Fruit fly (Drosophila melanogaster) Kc167 (cell line): ENCODE measurements around the gene CG43082.

Source experiments
- Myc ChIP-seq: fragments of >200 bp; optimal IDR thresholded peaks from 2 replicates; lab custom pipeline; 2017; ENCODE audit warnings: missing external identifiers
- Sin3A ChIP-seq: fragments of >200 bp; optimal IDR thresholded peaks from 2 replicates; lab custom pipeline; 2018; ENCODE audit warnings: missing external identifiers
- psq ChIP-seq: fragments of >200 bp; optimal IDR thresholded peaks from 2 replicates; lab custom pipeline; 2017; ENCODE audit warnings: missing external identifiers

DNA sequence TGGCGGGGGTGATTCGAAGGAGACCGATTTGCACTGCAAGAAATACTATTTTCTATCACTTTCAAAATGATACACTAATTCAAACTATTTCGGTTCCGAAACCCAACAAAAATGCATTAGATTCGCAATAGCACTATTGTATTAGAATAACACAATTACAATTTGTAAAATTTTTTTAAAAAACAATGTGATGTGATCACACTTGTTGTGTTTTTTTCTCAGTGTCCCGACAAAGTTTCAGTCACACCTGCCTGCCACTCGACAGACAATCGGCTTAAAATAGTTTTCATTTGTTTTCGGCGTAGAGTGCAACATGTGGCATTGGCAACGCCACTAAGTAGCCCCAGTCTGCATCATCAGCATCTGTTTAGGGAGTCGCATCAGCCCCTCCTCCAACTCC lies 13.4 kb downstream of the CG43082 start:
- TF ChIP-seq psq (lab: Kevin White, UChicago) (no peak), Sin3A (lab: Kevin White, UChicago) (no peak), Myc (lab: Kevin White, UChicago) (no peak)
